Fruit fly (Drosophila melanogaster) whole organism, embryonic: ENCODE measurements around the gene Aps.

Source experiments
- Adf1 ChIP-seq: fragments of 200-800 bp; sonication (Bioruptor generic); IDR thresholded peaks from 2 replicates; pipeline ENCODE4 v1.3.6; 2022; ENCODE audit warnings: missing biosample characterization, missing genetic modification characterization
- CG10147 ChIP-seq: fragments of 200-800 bp; sonication (Bioruptor generic); optimal IDR thresholded peaks from 2 replicates; lab custom pipeline; 2019; ENCODE audit warnings: missing biosample characterization, mild to moderate bottlenecking, missing genetic modification characterization, moderate library complexity
- CG10565 ChIP-seq: fragments of 200-800 bp; sonication (Bioruptor generic); optimal IDR thresholded peaks from 3 replicates; lab custom pipeline; 2016; ENCODE audit warnings: missing biosample characterization, mild to moderate bottlenecking, missing genetic modification characterization
- CG11695 ChIP-seq: fragments of 200-800 bp; sonication (Bioruptor generic); IDR thresholded peaks from 3 replicates; pipeline ENCODE4 v1.3.6; 2022; ENCODE audit warnings: missing biosample characterization, missing genetic modification characterization
- CG11696 ChIP-seq: fragments of 200-800 bp; sonication (Bioruptor generic); IDR thresholded peaks from 2 replicates; pipeline ENCODE4 v1.3.6; 2022; ENCODE audit warnings: missing biosample characterization, missing genetic modification characterization
- CG12659 ChIP-seq: fragments of 200-800 bp; sonication (Bioruptor generic); optimal IDR thresholded peaks from 3 replicates; lab custom pipeline; 2017; ENCODE audit warnings: mild to moderate bottlenecking, missing biosample characterization, missing genetic modification reagents, missing genetic modification characterization
- CG13296 ChIP-seq: fragments of 200-800 bp; sonication (Bioruptor generic); optimal IDR thresholded peaks from 3 replicates; lab custom pipeline; 2018; ENCODE audit warnings: missing biosample characterization, mild to moderate bottlenecking, missing genetic modification characterization
- CG13624 ChIP-seq: fragments of 200-800 bp; sonication (Bioruptor generic); optimal IDR thresholded peaks from 2 replicates; lab custom pipeline; 2016; ENCODE audit warnings: missing biosample characterization, missing genetic modification characterization
- CG15011 ChIP-seq: fragments of 200-800 bp; sonication (Bioruptor generic); optimal IDR thresholded peaks from 3 replicates; lab custom pipeline; 2018; ENCODE audit warnings: missing biosample characterization, mild to moderate bottlenecking, missing genetic modification characterization
- CG16863 ChIP-seq: fragments of 200-800 bp; sonication (Bioruptor generic); optimal IDR thresholded peaks from 3 replicates; lab custom pipeline; 2016; ENCODE audit warnings: missing biosample characterization, missing genetic modification characterization
- CG17186 ChIP-seq: fragments of 200-800 bp; sonication (Bioruptor generic); optimal IDR thresholded peaks from 3 replicates; lab custom pipeline; 2017; ENCODE audit warnings: missing biosample characterization, missing genetic modification reagents, missing genetic modification characterization
- CG18599 ChIP-seq: fragments of 200-800 bp; sonication (Bioruptor generic); optimal IDR thresholded peaks from 3 replicates; lab custom pipeline; 2017; ENCODE audit warnings: missing biosample characterization, missing genetic modification characterization, mild to moderate bottlenecking, moderate library complexity, missing genetic modification reagents
- CG2116 ChIP-seq: fragments of 200-800 bp; sonication (Bioruptor generic); optimal IDR thresholded peaks from 3 replicates; lab custom pipeline; 2018; ENCODE audit warnings: missing biosample characterization, mild to moderate bottlenecking, missing genetic modification characterization
- CG3726 ChIP-seq: fragments of 200-800 bp; sonication (Bioruptor generic); IDR thresholded peaks from 3 replicates; pipeline ENCODE4, ENCODE4 v1.3.6; 2022; ENCODE audit warnings: missing biosample characterization, missing genetic modification characterization
- CG4282 ChIP-seq: fragments of 200-800 bp; sonication (Bioruptor generic); optimal IDR thresholded peaks from 2 replicates; lab custom pipeline; 2016; ENCODE audit warnings: missing biosample characterization, missing genetic modification characterization
- CG4730 ChIP-seq: fragments of 200-800 bp; sonication (Bioruptor generic); IDR thresholded peaks from 2 replicates; pipeline ENCODE4 v1.3.6; 2022; ENCODE audit warnings: missing biosample characterization, missing genetic modification characterization
- CG6683 ChIP-seq: fragments of 200-800 bp; sonication (Bioruptor generic); optimal IDR thresholded peaks from 2 replicates; lab custom pipeline; 2017; ENCODE audit warnings: missing biosample characterization, mild to moderate bottlenecking, missing genetic modification characterization, missing genetic modification reagents
- CG7786 ChIP-seq: fragments of 200-800 bp; sonication (Bioruptor generic); optimal IDR thresholded peaks from 2 replicates; lab custom pipeline; 2016; ENCODE audit warnings: missing biosample characterization, missing genetic modification characterization
- CG7987 ChIP-seq: fragments of 200-800 bp; sonication (Bioruptor generic); optimal IDR thresholded peaks from 2 replicates; lab custom pipeline; 2018; ENCODE audit warnings: missing biosample characterization, mild to moderate bottlenecking, missing genetic modification characterization, moderate library complexity
- CG8388 ChIP-seq: fragments of 200-800 bp; sonication (Bioruptor generic); optimal IDR thresholded peaks from 2 replicates; lab custom pipeline; 2019; ENCODE audit warnings: missing biosample characterization, mild to moderate bottlenecking, missing genetic modification characterization, moderate library complexity
- CG9932 ChIP-seq: fragments of 200-800 bp; sonication (Bioruptor generic); IDR thresholded peaks from 2 replicates; pipeline ENCODE4 v1.3.6; 2022; ENCODE audit warnings: missing biosample characterization, missing genetic modification characterization
- Dip2 ChIP-seq: fragments of 200-800 bp; sonication (Bioruptor generic); IDR thresholded peaks from 2 replicates; pipeline ENCODE4 v1.3.6; 2022; ENCODE audit warnings: missing biosample characterization, missing genetic modification characterization
- Dll ChIP-seq: fragments of 200-800 bp; sonication (Bioruptor generic); IDR thresholded peaks from 4 replicates; pipeline ENCODE4 v1.3.6; 2022; ENCODE audit warnings: missing biosample characterization, missing genetic modification characterization; ENCODE audit not compliant: partially characterized antibody
- Doc2 ChIP-seq: fragments of 200-800 bp; sonication (Bioruptor generic); IDR thresholded peaks from 2 replicates; pipeline ENCODE4 v1.3.6; 2022; ENCODE audit warnings: missing biosample characterization, missing genetic modification characterization
- Hmx ChIP-seq: fragments of 200-800 bp; sonication (Bioruptor generic); optimal IDR thresholded peaks from 2 replicates; lab custom pipeline; 2016; ENCODE audit warnings: missing biosample characterization, missing genetic modification characterization
- NFAT ChIP-seq: fragments of 200-800 bp; sonication (Bioruptor generic); IDR thresholded peaks from 2 replicates; pipeline ENCODE4 v1.3.6; 2022; ENCODE audit warnings: missing biosample characterization, missing genetic modification characterization
- Oli ChIP-seq: fragments of 200-800 bp; sonication (Bioruptor generic); optimal IDR thresholded peaks from 2 replicates; lab custom pipeline; 2018; ENCODE audit warnings: missing biosample characterization, mild to moderate bottlenecking, missing genetic modification characterization, moderate library complexity
- Sin3A ChIP-seq: fragments of >200 bp; optimal IDR thresholded peaks from 2 replicates; lab custom pipeline; 2018
- Sox102F ChIP-seq: fragments of 200-800 bp; sonication (Bioruptor generic); optimal IDR thresholded peaks from 2 replicates; lab custom pipeline; 2018; ENCODE audit warnings: missing biosample characterization, mild to moderate bottlenecking, missing genetic modification characterization, moderate library complexity
- ara ChIP-seq: fragments of 200-800 bp; sonication (Bioruptor generic); IDR thresholded peaks from 2 replicates; pipeline ENCODE4 v1.3.6; 2022; ENCODE audit warnings: missing biosample characterization, missing genetic modification characterization
- bcd ChIP-seq: fragments of 200-800 bp; sonication (Bioruptor generic); optimal IDR thresholded peaks from 2 replicates; lab custom pipeline; 2017; ENCODE audit warnings: missing biosample characterization, mild to moderate bottlenecking, missing genetic modification characterization
- btn ChIP-seq: fragments of 200-800 bp; sonication (Bioruptor generic); optimal IDR thresholded peaks from 2 replicates; lab custom pipeline; 2016; ENCODE audit warnings: missing biosample characterization, missing genetic modification characterization
- chinmo ChIP-seq: fragments of 200-800 bp; sonication (Bioruptor generic); IDR thresholded peaks from 4 replicates; pipeline ENCODE4 v1.3.6; 2022; ENCODE audit warnings: missing biosample characterization, missing genetic modification characterization; ENCODE audit not compliant: partially characterized antibody
- chn ChIP-seq: fragments of 200-800 bp; sonication (Bioruptor generic); optimal IDR thresholded peaks from 2 replicates; lab custom pipeline; 2016; ENCODE audit warnings: missing biosample characterization, missing genetic modification characterization
- crol ChIP-seq: fragments of 200-800 bp; sonication (Bioruptor generic); IDR thresholded peaks from 2 replicates; pipeline ENCODE4 v1.3.6; 2022; ENCODE audit warnings: missing biosample characterization, missing genetic modification characterization
- emc ChIP-seq: fragments of 200-800 bp; sonication (Bioruptor generic); optimal IDR thresholded peaks from 2 replicates; lab custom pipeline; 2016; ENCODE audit warnings: missing biosample characterization, missing genetic modification characterization
- gt ChIP-seq: fragments of 200-800 bp; sonication (Bioruptor generic); IDR thresholded peaks from 2 replicates; pipeline ENCODE4 v1.3.6; 2022; ENCODE audit warnings: missing biosample characterization, missing genetic modification characterization
- h ChIP-seq: fragments of >200 bp; optimal IDR thresholded peaks from 2 replicates; lab custom pipeline; 2017
- kay ChIP-seq: fragments of 200-800 bp; sonication (Bioruptor generic); optimal IDR thresholded peaks from 2 replicates; lab custom pipeline; 2016; ENCODE audit warnings: missing biosample characterization, missing genetic modification characterization
- ken ChIP-seq: fragments of 200-800 bp; sonication (Bioruptor generic); IDR thresholded peaks from 3 replicates; pipeline ENCODE4 v1.3.6; 2022; ENCODE audit warnings: missing biosample characterization, missing genetic modification characterization
- nerfin-2 ChIP-seq: fragments of 200-800 bp; sonication (Bioruptor generic); IDR thresholded peaks from 2 replicates; pipeline ENCODE4 v1.3.6; 2022; ENCODE audit warnings: missing biosample characterization, missing genetic modification characterization; ENCODE audit not compliant: partially characterized antibody
- org-1 ChIP-seq: fragments of 200-800 bp; sonication (Bioruptor generic); optimal IDR thresholded peaks from 2 replicates; lab custom pipeline; 2017; ENCODE audit warnings: missing biosample characterization, missing genetic modification characterization
- pnt ChIP-seq: fragments of 200-800 bp; sonication (Bioruptor generic); optimal IDR thresholded peaks from 3 replicates; lab custom pipeline; 2016; ENCODE audit warnings: missing biosample characterization, missing genetic modification characterization
- run ChIP-seq: fragments of 200-800 bp; sonication (Bioruptor generic); optimal IDR thresholded peaks from 3 replicates; lab custom pipeline; 2018; ENCODE audit warnings: missing biosample characterization, mild to moderate bottlenecking, missing genetic modification characterization
- seq ChIP-seq: fragments of 200-800 bp; sonication (Bioruptor generic); IDR thresholded peaks from 2 replicates; pipeline ENCODE4 v1.3.6; 2022; ENCODE audit warnings: missing biosample characterization, missing genetic modification characterization
- sima ChIP-seq: fragments of 200-800 bp; sonication (Bioruptor generic); optimal IDR thresholded peaks from 2 replicates; lab custom pipeline; 2016; ENCODE audit warnings: missing biosample characterization, missing genetic modification characterization
- sob ChIP-seq: fragments of 200-800 bp; sonication (Bioruptor generic); IDR thresholded peaks from 2 replicates; pipeline ENCODE4 v1.3.6; 2022; ENCODE audit warnings: missing biosample characterization, missing genetic modification characterization
- tgo ChIP-seq: fragments of 200-800 bp; sonication (Bioruptor generic); IDR thresholded peaks from 3 replicates; pipeline ENCODE4 v1.3.6; 2022; ENCODE audit warnings: missing biosample characterization, missing genetic modification characterization
- tna ChIP-seq: fragments of 200-800 bp; sonication (Bioruptor generic); IDR thresholded peaks from 2 replicates; pipeline ENCODE4 v1.3.6; 2022; ENCODE audit warnings: missing biosample characterization, missing genetic modification characterization; ENCODE audit not compliant: partially characterized antibody
- unc-4 ChIP-seq: fragments of 200-800 bp; sonication (Bioruptor generic); IDR thresholded peaks from 2 replicates; pipeline ENCODE4 v1.3.6; 2022; ENCODE audit warnings: missing biosample characterization, missing genetic modification characterization; ENCODE audit not compliant: partially characterized antibody

The Aps gene

DNA sequence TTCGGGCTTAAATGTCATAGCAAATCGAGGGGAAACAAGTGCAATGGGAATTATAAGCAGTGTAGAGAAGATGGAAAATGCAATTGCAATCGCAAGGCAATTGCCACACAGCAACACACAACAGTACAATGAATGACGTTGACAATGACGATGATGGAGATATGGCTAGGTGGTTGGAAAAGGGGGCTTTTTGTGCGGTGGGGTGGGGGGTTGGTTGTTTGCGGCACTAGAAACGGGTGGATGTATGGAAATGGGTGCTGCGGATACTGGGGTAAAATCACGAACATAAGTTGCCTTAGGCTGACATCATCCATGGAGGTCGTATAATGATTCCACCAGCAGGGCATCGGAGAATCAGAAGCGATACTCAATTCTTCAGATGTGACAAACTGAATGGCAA is 29.8 kb downstream of the Aps start:
- peak; percentile 65 for TF ChIP-seq tna
- no peak for TF ChIP-seq Sox102F (GFP tag; lab: Kevin White, UChicago)
- TF ChIP-seq crol: peak; percentile 65

DNA sequence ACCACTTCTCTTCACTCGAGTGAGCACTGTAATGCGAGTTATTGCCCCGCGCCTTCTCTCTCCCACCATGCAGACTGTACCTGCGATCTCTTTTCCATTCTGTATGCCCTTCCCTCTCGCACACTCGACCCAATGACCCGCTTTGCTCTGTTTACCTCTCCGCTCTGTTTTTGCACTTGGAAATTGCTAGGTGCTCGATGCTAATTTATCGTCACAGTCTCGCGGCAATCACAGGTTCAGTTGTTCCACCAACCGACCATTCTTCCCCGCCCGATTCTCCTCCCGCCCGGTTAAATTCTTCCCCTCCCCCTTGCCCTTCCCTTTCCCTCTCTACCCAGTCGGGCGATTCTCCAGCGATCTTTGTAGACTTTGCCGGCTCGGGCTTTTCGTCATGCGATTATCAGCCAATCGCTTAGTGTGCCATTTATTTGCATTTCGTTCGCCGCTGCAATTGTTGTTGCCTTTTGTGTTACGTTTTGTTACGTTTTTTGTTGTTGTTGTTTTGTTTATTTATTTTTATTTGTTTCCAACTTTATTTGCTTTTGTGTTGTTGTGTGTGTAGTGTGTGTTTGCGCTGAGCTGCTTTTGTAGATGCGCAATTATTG is 31.0 kb downstream of the Aps start:
- TF ChIP-seq NFAT (peak; percentile 32; the same call in 1 of the 2 replicates), CG13296 (GFP tag; lab: Kevin White, UChicago) (peak; percentile 28), CG3726 (GFP tag; lab: Robert Waterston, UW) (no peak), seq (0 out of 2 replicates have a peak, but pooled peaks have one; percentile 32), crol (peak; percentile 88), ken (GFP tag; lab: Robert Waterston, UW) (peak; percentile 44; the same call in 1 of the 3 replicates), tgo (GFP tag; lab: Robert Waterston, UW) (no peak), CG13624 (GFP tag; lab: Kevin White, UChicago) (peak; percentile 15), CG4730 (GFP tag; lab: Robert Waterston, UW) (no peak), Oli (tag; lab: Kevin White, UChicago) (no peak), org-1 (no peak), CG16863 (GFP tag; lab: Kevin White, UChicago) (no peak), bcd (GFP tag; lab: Kevin White, UChicago) (no peak), kay (GFP tag; lab: Kevin White, UChicago) (no peak), sima (GFP tag; lab: Kevin White, UChicago) (no peak), chn (GFP tag; lab: Kevin White, UChicago) (no peak), nerfin-2 (GFP tag; lab: Robert Waterston, UW) (no peak), CG11696 (GFP tag; lab: Robert Waterston, UW) (no peak), unc-4 (no peak), CG15011 (GFP tag; lab: Kevin White, UChicago) (no peak), run (tag; lab: Kevin White, UChicago) (no peak), gt (no peak), CG9932 (GFP tag; lab: Robert Waterston, UW) (peak; percentile 33; the same call in 1 of the 2 replicates), sob (no peak), CG18599 (GFP tag; lab: Kevin White, UChicago) (peak; percentile 8), CG12659 (GFP tag; lab: Kevin White, UChicago) (no peak), ara (GFP tag; lab: Robert Waterston, UW) (peak; percentile 29; the same call in 1 of the 2 replicates), h (lab: Kevin White, UChicago) (no peak), chinmo (GFP tag; lab: Robert Waterston, UW) (peak; percentile 70; the same call in 1 of the 4 replicates), CG17186 (GFP tag; lab: Kevin White, UChicago) (no peak), Doc2 (no peak), CG7987 (GFP tag; lab: Kevin White, UChicago) (peak; percentile 55), Sin3A (lab: Kevin White, UChicago) (no peak), emc (GFP tag; lab: Kevin White, UChicago) (no peak), CG7786 (GFP tag; lab: Kevin White, UChicago) (no peak), CG4282 (no peak), Dll (GFP tag; lab: Robert Waterston, UW) (no peak), Adf1 (no peak), CG10565 (GFP tag; lab: Kevin White, UChicago) (no peak), CG6683 (GFP tag; lab: Kevin White, UChicago) (no peak), Dip2 (no peak), CG2116 (GFP tag; lab: Kevin White, UChicago) (no peak), CG11695 (GFP tag; lab: Robert Waterston, UW) (0 out of 3 replicates have a peak, but pooled peaks have one; percentile 17), Hmx (GFP tag; lab: Kevin White, UChicago) (no peak), btn (GFP tag; lab: Kevin White, UChicago) (no peak), CG8388 (GFP tag; lab: Kevin White, UChicago) (no peak), pnt (GFP tag; lab: Kevin White, UChicago) (no peak), CG10147 (no peak)
